Worm (Caenorhabditis elegans) whole organism, mixed stage, embryonic: ENCODE data around the gene smf-2.

Experiments
- ham-2 ChIP-seq: fragments of 200-800 bp; sonication (Bioruptor generic); optimal IDR thresholded peaks from 2 replicates; lab custom pipeline; 2018; ENCODE audit warnings: mild to moderate bottlenecking, missing genetic modification characterization, missing compliant biosample characterization
- lin-13 ChIP-seq: fragments of 150-350 bp; optimal IDR thresholded peaks from 2 replicates; lab custom pipeline; 2014; ENCODE audit warnings: missing biosample characterization, missing genetic modification characterization
- lsy-2 ChIP-seq: fragments of 150-350 bp; optimal IDR thresholded peaks from 2 replicates; lab custom pipeline; 2014; ENCODE audit warnings: missing biosample characterization, missing genetic modification characterization
- mab-5 ChIP-seq: fragments of 150-350 bp; optimal IDR thresholded peaks from 2 replicates; lab custom pipeline; 2014; ENCODE audit warnings: missing biosample characterization, missing genetic modification characterization
- mls-2 ChIP-seq: sonication (generic microtip); optimal IDR thresholded peaks from 2 replicates; lab custom pipeline; 2016; ENCODE audit warnings: mild to moderate bottlenecking, missing genetic modification characterization, moderate library complexity, missing compliant biosample characterization
- nhr-237 ChIP-seq: fragments of 150-350 bp; optimal IDR thresholded peaks from 2 replicates; lab custom pipeline; 2014; ENCODE audit warnings: missing biosample characterization, missing genetic modification characterization
- pha-4 ChIP-seq: fragments of 150-350 bp; optimal IDR thresholded peaks from 2 replicates; lab custom pipeline; 2018; ENCODE audit warnings: missing biosample characterization, missing genetic modification reagents, missing genetic modification characterization
- sptf-1 ChIP-seq: sonication (generic microtip); optimal IDR thresholded peaks from 2 replicates; lab custom pipeline; 2017; ENCODE audit warnings: mild to moderate bottlenecking, missing genetic modification characterization, moderate library complexity, missing compliant biosample characterization
- unc-62 ChIP-seq: fragments of 150-350 bp; optimal IDR thresholded peaks from 2 replicates; lab custom pipeline; 2014; ENCODE audit warnings: missing biosample characterization, missing genetic modification reagents, missing genetic modification characterization

ce11 chrX:6725260-6725718, 6.8 kb upstream of the smf-2 start, which contains the start of gene slc-25A10:
- TF ChIP-seq mls-2 (no peak), sptf-1 (tag; lab: Kevin White, UChicago) (no peak), lin-13 (tag; lab: Kevin White, UChicago) (no peak), unc-62 (GFP tag; lab: Kevin White, UChicago) (no peak), mab-5 (no peak), pha-4 (tag; lab: Kevin White, UChicago) (no peak), nhr-237 (tag; lab: Kevin White, UChicago) (no peak), ham-2 (GFP tag; lab: Kevin White, UChicago) (no peak), lsy-2 (tag; lab: Kevin White, UChicago) (no peak)
